Worm (Caenorhabditis elegans) whole organism, L1 larva: ENCODE data around the gene C10A4.1.

Experiments used
- aha-1 ChIP-seq: fragments of 150-350 bp; optimal IDR thresholded peaks from 2 replicates; lab custom pipeline; 2014; ENCODE audit warnings: missing biosample characterization, missing genetic modification characterization
- ama-1 ChIP-seq: fragments of 150-350 bp; optimal IDR thresholded peaks from 2 replicates; lab custom pipeline; 2014
- blmp-1 ChIP-seq: fragments of 150-350 bp; optimal IDR thresholded peaks from 2 replicates; lab custom pipeline; 2014; ENCODE audit warnings: missing biosample characterization, missing genetic modification characterization
- ceh-8 ChIP-seq: fragments of 200-800 bp; sonication (Bioruptor generic); optimal IDR thresholded peaks from 2 replicates; lab custom pipeline; 2018; ENCODE audit warnings: mild to moderate bottlenecking, missing genetic modification characterization, moderate library complexity, missing compliant biosample characterization
- ceh-82 ChIP-seq, 3 experiments: fragments of 150-350 bp in 1 of 3; sonication (generic microtip) in 2 of 3; optimal IDR thresholded peaks; 2 replicates each; lab custom pipeline; 2014 to 2017; ENCODE audit warnings: missing biosample characterization in 3 of 3, missing genetic modification characterization in 3 of 3
- dsc-1 ChIP-seq: sonication (generic microtip); optimal IDR thresholded peaks from 2 replicates; lab custom pipeline; 2016; ENCODE audit warnings: mild to moderate bottlenecking, missing genetic modification characterization, missing compliant biosample characterization
- lin-35 ChIP-seq, 2 experiments: fragments of 150-350 bp; optimal IDR thresholded peaks; 2 replicates each; lab custom pipeline; 2014; ENCODE audit warnings: missing biosample characterization in 2 of 2, missing genetic modification characterization in 2 of 2, missing genetic modification reagents in 2 of 2
- mep-1 ChIP-seq: fragments of 150-350 bp; optimal IDR thresholded peaks from 2 replicates; lab custom pipeline; 2014; ENCODE audit warnings: missing biosample characterization, missing genetic modification characterization
- nhr-237 ChIP-seq: fragments of 150-350 bp; optimal IDR thresholded peaks from 2 replicates; lab custom pipeline; 2014; ENCODE audit warnings: missing biosample characterization, missing genetic modification characterization
- nhr-77 ChIP-seq: fragments of 150-350 bp; optimal IDR thresholded peaks from 2 replicates; lab custom pipeline; 2014; ENCODE audit warnings: missing biosample characterization, missing genetic modification characterization
- nhr-90 ChIP-seq: sonication (generic microtip); optimal IDR thresholded peaks from 2 replicates; lab custom pipeline; 2016; ENCODE audit warnings: mild to moderate bottlenecking, missing genetic modification characterization, missing compliant biosample characterization; ENCODE audit not compliant: poor library complexity
- sox-4 ChIP-seq: sonication (generic microtip); optimal IDR thresholded peaks from 2 replicates; lab custom pipeline; 2016; ENCODE audit warnings: missing genetic modification characterization, missing compliant biosample characterization
- unc-62 ChIP-seq: fragments of 150-350 bp; optimal IDR thresholded peaks from 2 replicates; lab custom pipeline; 2014; ENCODE audit warnings: missing biosample characterization, missing genetic modification reagents, missing genetic modification characterization
- ztf-11 ChIP-seq, 2 experiments: sonication (generic microtip); optimal IDR thresholded peaks; 2 replicates each; lab custom pipeline; 2016 to 2017; ENCODE audit warnings: missing genetic modification characterization in 2 of 2, missing biosample characterization in 1 of 2, missing compliant biosample characterization in 1 of 2

ce11 chrX:7393167-7393566 is 23.0 kb upstream of the C10A4.1 start, which contains the start of gene gad-2:
- TF ChIP-seq nhr-237 (tag; lab: Kevin White, UChicago) (no peak), nhr-90 (tag; lab: Kevin White, UChicago) (no peak), mep-1 (tag; lab: Kevin White, UChicago) (no peak), sox-4 (tag; lab: Kevin White, UChicago) (no peak), dsc-1 (tag; lab: Kevin White, UChicago) (no peak), nhr-77 (no peak), blmp-1 (no peak), unc-62 (GFP tag; lab: Kevin White, UChicago) (no peak), ztf-11 (tag; optimal IDR thresholded peaks at IDR 0.05; lab: Kevin White, UChicago) (no peak), aha-1 (no peak), ceh-8 (GFP tag; lab: Kevin White, UChicago) (no peak), ama-1 (lab: Kevin White, UChicago) (no peak), lin-35 (GFP tag; optimal IDR thresholded peaks at IDR 0.05; lab: Kevin White, UChicago) (no peak), ceh-82 (tag; optimal IDR thresholded peaks at IDR 0.05; lab: Kevin White, UChicago) (no peak)
